Worm (Caenorhabditis elegans) whole organism, L3 larva: Measurements from ENCODE around the gene F08F1.3.
A peak's percentile ranks its signal among the peaks of the same experiment; 100 is the strongest.

ENCODE experiments used
- elt-2 ChIP-seq: sonication (generic microtip); optimal IDR thresholded peaks from 2 replicates; lab custom pipeline; 2016; ENCODE audit warnings: missing genetic modification reagents, mild to moderate bottlenecking, missing genetic modification characterization, missing compliant biosample characterization
- fkh-10 ChIP-seq: sonication (generic microtip); optimal IDR thresholded peaks from 2 replicates; lab custom pipeline; 2017; ENCODE audit warnings: missing biosample characterization, missing genetic modification reagents, missing genetic modification characterization
- hmg-11 ChIP-seq: sonication (generic microtip); optimal IDR thresholded peaks from 2 replicates; lab custom pipeline; 2016; ENCODE audit warnings: missing genetic modification characterization, missing compliant biosample characterization
- nfya-1 ChIP-seq: sonication (generic microtip); optimal IDR thresholded peaks from 2 replicates; lab custom pipeline; 2017; ENCODE audit warnings: missing genetic modification characterization, mild to moderate bottlenecking, missing compliant biosample characterization, antibody characterized with exemption, moderate library complexity; ENCODE audit not compliant: insufficient read depth
- tbx-2 ChIP-seq: sonication (generic microtip); optimal IDR thresholded peaks from 2 replicates; lab custom pipeline; 2016; ENCODE audit warnings: mild to moderate bottlenecking, missing genetic modification characterization, missing compliant biosample characterization

F08F1.3 gene

ce11 chrX:8477048-8477806 is 48.6 kb downstream of the F08F1.3 start (continued):
- TF ChIP-seq elt-2 (tag; lab: Kevin White, UChicago): peak; percentile 74

- TF ChIP-seq hmg-11 (tag; lab: Kevin White, UChicago): no peak
- TF ChIP-seq nfya-1: peak; percentile 41
- TF ChIP-seq fkh-10 (GFP tag; lab: Kevin White, UChicago): peak; percentile 25
- peak; percentile 6 for TF ChIP-seq tbx-2 (tag; lab: Kevin White, UChicago)
- TF ChIP-seq, all 47 proteins: peak for 3
Observed at ce11 chrX:8479050-8479449, 50.4 kb downstream of the F08F1.3 start.
